Worm (Caenorhabditis elegans) whole organism, late embryonic: ENCODE measurements around the gene mrpl-48.

Source experiments
- C08G9.2 ChIP-seq: sonication (generic microtip); optimal IDR thresholded peaks from 2 replicates; lab custom pipeline; 2016; ENCODE audit warnings: mild to moderate bottlenecking, missing genetic modification characterization, moderate library complexity, missing compliant biosample characterization
- K02D7.2 ChIP-seq: sonication (generic microtip); optimal IDR thresholded peaks from 2 replicates; lab custom pipeline; 2017; ENCODE audit warnings: mild to moderate bottlenecking, missing genetic modification characterization, missing compliant biosample characterization
- ama-1 ChIP-seq: fragments of 150-350 bp; optimal IDR thresholded peaks from 2 replicates; lab custom pipeline; 2014
- gmeb-2 ChIP-seq: sonication (generic microtip); optimal IDR thresholded peaks from 2 replicates; lab custom pipeline; 2016; ENCODE audit warnings: missing genetic modification characterization, inconsistent platforms, missing compliant biosample characterization
- lim-6 ChIP-seq: sonication (generic microtip); optimal IDR thresholded peaks from 2 replicates; lab custom pipeline; 2016; ENCODE audit warnings: missing genetic modification characterization, missing compliant biosample characterization
- nfya-1 ChIP-seq: sonication (generic microtip); optimal IDR thresholded peaks from 2 replicates; lab custom pipeline; 2017; ENCODE audit warnings: missing genetic modification characterization, mild to moderate bottlenecking, missing compliant biosample characterization, antibody characterized with exemption, moderate library complexity
- nhr-11 ChIP-seq: fragments of 150-350 bp; optimal IDR thresholded peaks from 2 replicates; lab custom pipeline; 2014; ENCODE audit warnings: missing biosample characterization, missing genetic modification characterization
- odd-2 ChIP-seq: sonication (generic microtip); optimal IDR thresholded peaks from 2 replicates; lab custom pipeline; 2017; ENCODE audit warnings: antibody characterized with exemption, mild to moderate bottlenecking, missing genetic modification characterization, missing compliant biosample characterization
- pat-9 ChIP-seq: fragments of 200-800 bp; sonication (Bioruptor generic); optimal IDR thresholded peaks from 2 replicates; lab custom pipeline; 2018; ENCODE audit warnings: mild to moderate bottlenecking, missing genetic modification characterization, moderate library complexity, missing compliant biosample characterization
- pax-1 ChIP-seq: fragments of 150-350 bp; optimal IDR thresholded peaks from 2 replicates; lab custom pipeline; 2014; ENCODE audit warnings: missing biosample characterization, missing genetic modification characterization
- pqm-1 ChIP-seq: sonication (generic microtip); optimal IDR thresholded peaks from 2 replicates; lab custom pipeline; 2016; ENCODE audit warnings: missing genetic modification characterization, missing compliant biosample characterization
- rnt-1 ChIP-seq: sonication (generic microtip); optimal IDR thresholded peaks from 2 replicates; lab custom pipeline; 2016; ENCODE audit warnings: missing genetic modification characterization, missing compliant biosample characterization
- sox-4 ChIP-seq: sonication (generic microtip); optimal IDR thresholded peaks from 2 replicates; lab custom pipeline; 2017; ENCODE audit warnings: mild to moderate bottlenecking, missing genetic modification characterization, inconsistent platforms, missing compliant biosample characterization

- TF ChIP-seq pat-9 (no peak), gmeb-2 (tag; lab: Kevin White, UChicago) (no peak), K02D7.2 (tag; lab: Kevin White, UChicago) (no peak), nhr-11 (tag; lab: Kevin White, UChicago) (no peak), C08G9.2 (tag; lab: Kevin White, UChicago) (no peak), rnt-1 (tag; lab: Kevin White, UChicago) (no peak), odd-2 (tag; lab: Kevin White, UChicago) (no peak), ama-1 (lab: Kevin White, UChicago) (no peak), nfya-1 (tag; lab: Kevin White, UChicago) (no peak), sox-4 (tag; lab: Kevin White, UChicago) (no peak), pax-1 (tag; lab: Kevin White, UChicago) (no peak), lim-6 (tag; lab: Kevin White, UChicago) (no peak), pqm-1 (tag; lab: Kevin White, UChicago) (no peak)
Measured at ce11 chrV:5548051-5548450, 45.5 kb upstream of the mrpl-48 start, which contains the start of gene ugt-48.
